Worm (Caenorhabditis elegans): Measurements from ENCODE around the gene znfx-1.

znfx-1 gene

DNA sequence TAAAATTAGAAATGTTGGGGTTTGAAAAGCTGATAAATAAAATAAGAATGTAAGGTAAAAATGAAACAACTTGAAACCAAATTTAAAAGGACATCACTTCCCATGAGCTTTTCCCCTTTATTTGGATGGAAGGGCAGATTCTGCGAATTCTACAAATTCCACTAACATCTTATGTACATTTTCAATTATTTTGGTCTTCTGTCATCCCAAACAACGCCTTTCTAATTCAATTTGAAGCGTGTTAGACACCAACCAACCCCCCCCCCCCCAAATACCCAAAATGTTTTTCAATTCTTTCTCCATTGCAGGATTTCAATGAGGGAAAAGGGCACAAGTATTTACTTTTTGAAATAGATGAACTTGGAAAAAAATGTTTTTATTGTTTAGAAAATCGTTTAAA is 52.2 kb downstream of the znfx-1 start:
- TF ChIP-seq peb-1 (tag; optimal IDR thresholded peaks at IDR 0.05) (no peak), crh-2 (tag; optimal IDR thresholded peaks at IDR 0.05) (no peak), nhr-21 (tag; optimal IDR thresholded peaks at IDR 0.05) (no peak), ztf-11 (tag; optimal IDR thresholded peaks at IDR 0.05) (no peak), egl-27 (tag; optimal IDR thresholded peaks at IDR 0.05) (no peak), lin-11 (tag; optimal IDR thresholded peaks at IDR 0.05) (no peak), sem-4 (tag; optimal IDR thresholded peaks at IDR 0.05) (no peak), blmp-1 (tag; optimal IDR thresholded peaks at IDR 0.05; ENCODE audit: insufficient read depth) (no peak), zag-1 (tag; optimal IDR thresholded peaks at IDR 0.05) (no peak), gmeb-1 (tag; optimal IDR thresholded peaks at IDR 0.05) (no peak), ztf-1 (GFP tag; conservative IDR thresholded peaks at IDR 0.05) (no peak), unc-39 (tag; optimal IDR thresholded peaks at IDR 0.05) (no peak), ama-1 (optimal IDR thresholded peaks at IDR 0.05) (no peak), fos-1 (tag; optimal IDR thresholded peaks at IDR 0.05) (no peak), alr-1 (tag; optimal IDR thresholded peaks at IDR 0.05) (no peak), lin-13 (GFP tag; optimal IDR thresholded peaks at IDR 0.05) (no peak), nhr-12 (tag; optimal IDR thresholded peaks at IDR 0.05) (no peak), nhr-129 (tag; optimal IDR thresholded peaks at IDR 0.05) (no peak)

DNA sequence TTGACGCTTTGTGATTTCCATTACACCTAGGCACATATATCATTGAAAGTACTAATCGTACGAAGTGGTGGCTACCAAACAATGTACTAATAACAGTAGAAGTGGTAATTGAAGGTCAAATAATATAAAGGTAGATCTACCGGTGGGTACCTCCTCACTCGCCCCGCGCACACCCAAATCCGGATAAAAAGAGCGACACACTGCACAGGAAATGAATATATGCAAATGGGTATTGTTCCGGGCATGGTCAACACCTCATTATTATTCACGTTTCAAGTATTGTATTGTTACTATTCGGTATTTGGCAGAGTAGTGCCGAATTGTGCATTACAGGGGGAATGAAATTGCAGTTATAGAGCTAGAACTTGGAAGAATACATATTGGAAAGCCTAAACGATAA is 52.8 kb downstream of the znfx-1 start:
- TF ChIP-seq elt-1 (tag; optimal IDR thresholded peaks at IDR 0.05), result no peak
- no peak for TF ChIP-seq nhr-77 (tag; optimal IDR thresholded peaks at IDR 0.05)
- TF ChIP-seq elt-3 (tag; optimal IDR thresholded peaks at IDR 0.05), result no peak
- no peak for TF ChIP-seq sma-9 (GFP tag; optimal IDR thresholded peaks at IDR 0.05)
- TF ChIP-seq sma-9 (tag; optimal IDR thresholded peaks at IDR 0.05), result no peak
- no peak for TF ChIP-seq aly-2 (tag; optimal IDR thresholded peaks at IDR 0.05)

DNA sequence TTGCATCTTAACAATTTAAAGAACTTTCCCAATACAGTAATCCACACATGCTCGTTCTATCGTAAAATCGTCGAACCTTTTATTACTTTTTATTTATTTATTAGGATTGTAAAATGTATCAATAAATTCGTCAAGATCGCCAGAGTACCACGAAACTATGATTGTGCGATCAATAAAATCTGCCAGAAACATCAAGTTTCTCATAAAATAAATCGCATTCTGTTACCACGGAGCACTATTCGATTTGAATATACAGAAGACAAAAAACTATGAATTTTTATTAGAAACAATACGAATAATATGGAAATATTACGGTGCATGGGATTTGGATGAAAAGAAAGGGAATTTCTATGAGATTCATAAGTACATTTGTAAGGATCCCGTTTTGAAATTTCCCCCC is 53.3 kb downstream of the znfx-1 start, which contains the start of gene C01G6.2:
C01G6.2 (plus strand) TSS at position 301 of the 400 bp plus-strand sequence.
- TF ChIP-seq ceh-82 (tag; optimal IDR thresholded peaks at IDR 0.05) (no peak), lin-13 (GFP tag; optimal IDR thresholded peaks at IDR 0.05) (no peak)

- TF ChIP-seq lin-13 (GFP tag; optimal IDR thresholded peaks at IDR 0.05), result no peak
- no peak for TF ChIP-seq unc-55 (GFP tag; optimal IDR thresholded peaks at IDR 0.05)
- no peak for TF ChIP-seq nhr-237 (tag; optimal IDR thresholded peaks at IDR 0.05)
- TF ChIP-seq unc-39 (tag; optimal IDR thresholded peaks at IDR 0.05), result no peak
- TF ChIP-seq nhr-25 (tag; optimal IDR thresholded peaks at IDR 0.05), result no peak
Observed at ce11 chrII:9268983-9269382, 55.5 kb downstream of the znfx-1 start.

DNA sequence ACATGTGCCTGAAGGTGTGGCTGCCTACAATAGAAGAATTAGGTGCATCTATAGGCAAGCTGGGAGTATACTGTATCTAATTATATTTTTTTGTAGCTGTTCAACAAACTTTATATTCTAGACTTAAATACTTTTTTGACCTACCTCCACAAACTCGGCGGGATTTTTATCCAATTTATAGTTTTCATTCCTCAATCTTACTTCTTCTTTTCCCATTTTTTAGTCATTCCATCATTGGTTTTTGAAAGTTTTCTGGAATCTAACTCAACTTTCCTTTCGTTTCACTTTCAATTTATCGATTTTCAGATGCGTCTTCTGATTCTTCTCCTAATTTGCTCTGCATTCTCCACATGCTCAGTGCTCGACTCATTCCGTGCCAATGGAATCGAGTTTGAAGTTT is 56.1 kb downstream of the znfx-1 start, which contains the start of gene C01G6.3:
C01G6.3 (plus strand) TSS at position 301 of the 400 bp plus-strand sequence.
- no peak for TF ChIP-seq sma-3 (GFP tag; optimal IDR thresholded peaks at IDR 0.05)
- no peak for TF ChIP-seq ztf-1 (GFP tag; conservative IDR thresholded peaks at IDR 0.05)
- TF ChIP-seq unc-55 (GFP tag; optimal IDR thresholded peaks at IDR 0.05), result no peak
- TF ChIP-seq nhr-129 (tag; optimal IDR thresholded peaks at IDR 0.05), result no peak
- no peak for TF ChIP-seq mab-5 (tag; optimal IDR thresholded peaks at IDR 0.05)
- no peak for TF ChIP-seq sem-4 (tag; optimal IDR thresholded peaks at IDR 0.05)
- TF ChIP-seq nhr-21 (tag; optimal IDR thresholded peaks at IDR 0.05), result no peak
- no peak for TF ChIP-seq lin-39 (tag; optimal IDR thresholded peaks at IDR 0.05)
- TF ChIP-seq nhr-23 (tag; optimal IDR thresholded peaks at IDR 0.05), result no peak
- TF ChIP-seq gmeb-1 (tag; optimal IDR thresholded peaks at IDR 0.05), result no peak
- TF ChIP-seq F13H6.1 (tag; optimal IDR thresholded peaks at IDR 0.05), result no peak
- TF ChIP-seq mdl-1 (tag; optimal IDR thresholded peaks at IDR 0.05), result no peak
- TF ChIP-seq skn-1 (tag; optimal IDR thresholded peaks at IDR 0.05), result no peak
- TF ChIP-seq elt-3 (tag; optimal IDR thresholded peaks at IDR 0.05), result no peak
- TF ChIP-seq C34F6.9 (tag; optimal IDR thresholded peaks at IDR 0.05), result no peak
- TF ChIP-seq peb-1 (tag; optimal IDR thresholded peaks at IDR 0.05), result no peak
